Worm (Caenorhabditis elegans) whole organism, young adult: ENCODE measurements around the gene Y54F10AM.8.

Experiments used
- B0035.1 ChIP-seq: sonication (generic microtip); optimal IDR thresholded peaks from 2 replicates; lab custom pipeline; 2016; ENCODE audit warnings: missing genetic modification characterization, mild to moderate bottlenecking, missing compliant biosample characterization, missing genotype, missing genetic modification reagents
- F52B5.7 ChIP-seq: sonication (generic microtip); optimal IDR thresholded peaks from 2 replicates; lab custom pipeline; 2016; ENCODE audit warnings: mild to moderate bottlenecking, missing genetic modification characterization, missing compliant biosample characterization
- Y95B8A.8 ChIP-seq: fragments of 200-800 bp; sonication (Bioruptor generic); IDR thresholded peaks from 2 replicates; pipeline ENCODE4 v1.3.6; 2022; ENCODE audit warnings: missing genetic modification reagents, missing genetic modification characterization, missing compliant biosample characterization
- attf-6 ChIP-seq: fragments of 200-800 bp; sonication (Bioruptor generic); IDR thresholded peaks from 2 replicates; pipeline ENCODE4 v1.3.6; 2022; ENCODE audit warnings: missing genetic modification reagents, missing genetic modification characterization, missing compliant biosample characterization
- ceh-91 ChIP-seq: fragments of 200-800 bp; sonication (Bioruptor generic); IDR thresholded peaks from 2 replicates; pipeline ENCODE4 v1.3.6; 2022; ENCODE audit warnings: missing genetic modification reagents, missing genetic modification characterization, missing compliant biosample characterization
- die-1 ChIP-seq: sonication (generic microtip); optimal IDR thresholded peaks from 2 replicates; lab custom pipeline; 2016; ENCODE audit warnings: missing genotype, mild to moderate bottlenecking, missing genetic modification characterization, missing compliant biosample characterization
- efl-1 ChIP-seq: fragments of 150-350 bp; optimal IDR thresholded peaks from 2 replicates; lab custom pipeline; 2014; ENCODE audit warnings: missing biosample characterization, missing genetic modification reagents, missing genetic modification characterization
- lin-35 ChIP-seq, 3 experiments: fragments of 150-350 bp in 2 of 3; sonication (generic microtip) in 1 of 3; optimal IDR thresholded peaks; 2 replicates each; lab custom pipeline; 2014 to 2018; ENCODE audit warnings: missing biosample characterization in 3 of 3, missing genetic modification characterization in 3 of 3, missing genetic modification reagents in 3 of 3
- lin-40 ChIP-seq: sonication (generic microtip); optimal IDR thresholded peaks from 2 replicates; lab custom pipeline; 2016; ENCODE audit warnings: missing genetic modification characterization, mild to moderate bottlenecking, missing compliant biosample characterization, missing genotype, missing genetic modification reagents
- nfya-2 ChIP-seq: fragments of 200-800 bp; sonication (Bioruptor generic); IDR thresholded peaks from 2 replicates; pipeline ENCODE4 v1.3.6; 2022; ENCODE audit warnings: missing genetic modification reagents, missing genetic modification characterization, missing compliant biosample characterization
- tbx-9 ChIP-seq: sonication (generic microtip); optimal IDR thresholded peaks from 2 replicates; lab custom pipeline; 2016; ENCODE audit warnings: borderline replicate concordance, missing genetic modification characterization, inconsistent platforms, missing compliant biosample characterization
- tlf-1 ChIP-seq: fragments of 200-800 bp; sonication (Bioruptor generic); optimal IDR thresholded peaks from 2 replicates; lab custom pipeline; 2018; ENCODE audit warnings: mild to moderate bottlenecking, missing genetic modification characterization, missing compliant biosample characterization

DNA sequence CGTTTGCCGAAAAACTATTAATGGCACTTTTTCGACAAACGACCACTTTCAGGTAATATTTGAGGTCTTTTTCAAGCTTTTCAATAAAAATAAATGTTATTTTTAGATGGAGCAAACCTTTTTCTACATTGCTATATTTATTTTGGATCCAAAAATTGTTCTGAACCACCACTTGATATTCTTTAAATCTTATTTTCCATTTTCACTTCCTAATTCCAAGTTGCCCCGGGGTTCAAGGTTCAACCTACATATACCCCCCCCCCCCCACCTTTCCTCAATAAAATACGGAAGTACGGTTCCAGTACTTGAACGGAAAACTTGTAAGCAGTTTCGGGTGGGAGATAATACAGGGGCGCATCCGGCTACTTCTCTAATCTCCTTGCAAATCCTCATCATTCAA is 746 bp upstream of the Y54F10AM.8 start, which contains the start of gene Y54F10AM.6:
- TF ChIP-seq F52B5.7 (tag; lab: Kevin White, UChicago) = no peak
- TF ChIP-seq die-1 (tag; lab: Kevin White, UChicago) = no peak
- TF ChIP-seq efl-1 (GFP tag; lab: Kevin White, UChicago) = no peak
- TF ChIP-seq lin-35 (GFP tag; optimal IDR thresholded peaks at IDR 0.05; lab: Kevin White, UChicago) = no peak
- TF ChIP-seq lin-40 = no peak
- TF ChIP-seq nfya-2 (GFP tag; lab: Robert Waterston, UW) = no peak
- TF ChIP-seq Y95B8A.8 (GFP tag; lab: Robert Waterston, UW) = no peak
- TF ChIP-seq ceh-91 (GFP tag; lab: Robert Waterston, UW) = no peak
- no peak for TF ChIP-seq attf-6 (GFP tag; lab: Robert Waterston, UW)
- no peak for TF ChIP-seq B0035.1
- TF ChIP-seq tlf-1 (GFP tag; lab: Kevin White, UChicago) = no peak
- TF ChIP-seq tbx-9 = no peak
